Worm (Caenorhabditis elegans) whole organism, young adult: ENCODE data around the gene Y75B8A.13.
A peak's percentile ranks its signal among the peaks of the same experiment; 100 is the strongest.

ENCODE experiments used
- D2030.7 ChIP-seq: fragments of 200-800 bp; sonication (Bioruptor generic); IDR thresholded peaks from 2 replicates; pipeline ENCODE4 v1.3.6; 2022; ENCODE audit warnings: missing genetic modification reagents, missing genetic modification characterization, missing compliant biosample characterization
- F10E7.11 ChIP-seq: sonication (generic microtip); optimal IDR thresholded peaks from 2 replicates; lab custom pipeline; 2017; ENCODE audit warnings: mild to moderate bottlenecking, missing genetic modification characterization, moderate library complexity, missing compliant biosample characterization
- F33H1.4 ChIP-seq: fragments of 200-800 bp; sonication (Bioruptor generic); IDR thresholded peaks from 2 replicates; pipeline ENCODE4 v1.3.6; 2022; ENCODE audit warnings: missing genetic modification reagents, missing genetic modification characterization, missing compliant biosample characterization
- F49E8.2 ChIP-seq: sonication (generic microtip); optimal IDR thresholded peaks from 3 replicates; lab custom pipeline; 2017; ENCODE audit warnings: missing genetic modification characterization, mild to moderate bottlenecking, missing compliant biosample characterization, antibody characterized with exemption, moderate library complexity; ENCODE audit not compliant: insufficient read depth
- K11D2.4 ChIP-seq: fragments of 200-800 bp; sonication (Bioruptor generic); IDR thresholded peaks from 2 replicates; pipeline ENCODE4 v1.3.6; 2022; ENCODE audit warnings: missing genetic modification reagents, missing genetic modification characterization, missing compliant biosample characterization
- T07F8.4 ChIP-seq: sonication (generic microtip); optimal IDR thresholded peaks from 2 replicates; lab custom pipeline; 2016; ENCODE audit warnings: mild to moderate bottlenecking, missing genetic modification characterization, moderate library complexity, missing compliant biosample characterization
- T26A5.8 ChIP-seq: sonication (generic microtip); optimal IDR thresholded peaks from 2 replicates; lab custom pipeline; 2016; ENCODE audit warnings: missing genetic modification characterization, missing compliant biosample characterization
- Y53F4B.3 ChIP-seq: fragments of 200-800 bp; sonication (Bioruptor generic); IDR thresholded peaks from 2 replicates; pipeline ENCODE4 v1.3.6; 2022; ENCODE audit warnings: missing genetic modification reagents, missing genetic modification characterization, missing compliant biosample characterization
- Y53G8AR.9 ChIP-seq: fragments of 200-800 bp; sonication (Bioruptor generic); conservative IDR thresholded peaks from 2 replicates; pipeline ENCODE4 v1.3.6; 2022; ENCODE audit warnings: missing genetic modification reagents, missing genetic modification characterization, missing compliant biosample characterization
- Y79H2A.3 ChIP-seq: fragments of 200-800 bp; sonication (Bioruptor generic); conservative IDR thresholded peaks from 2 replicates; pipeline ENCODE4 v1.3.6; 2022; ENCODE audit warnings: missing genetic modification reagents, missing genetic modification characterization, missing compliant biosample characterization
- ZK185.1 ChIP-seq: sonication (generic microtip); optimal IDR thresholded peaks from 2 replicates; lab custom pipeline; 2016; ENCODE audit warnings: mild to moderate bottlenecking, missing genetic modification characterization, missing compliant biosample characterization; ENCODE audit not compliant: poor library complexity, severe bottlenecking
- akir-1 ChIP-seq: fragments of 200-800 bp; sonication (Bioruptor generic); optimal IDR thresholded peaks from 2 replicates; lab custom pipeline; 2018; ENCODE audit warnings: mild to moderate bottlenecking, missing genetic modification characterization, moderate library complexity, missing compliant biosample characterization
- attf-5 ChIP-seq: fragments of 200-800 bp; sonication (Bioruptor generic); optimal IDR thresholded peaks from 2 replicates; lab custom pipeline; 2018; ENCODE audit warnings: mild to moderate bottlenecking, missing genetic modification characterization, missing compliant biosample characterization
- bed-2 ChIP-seq: fragments of 200-800 bp; sonication (Bioruptor generic); IDR thresholded peaks from 2 replicates; pipeline ENCODE4 v1.3.6; 2022; ENCODE audit warnings: missing genetic modification reagents, missing genetic modification characterization, missing compliant biosample characterization
- cebp-2 ChIP-seq: fragments of 200-800 bp; sonication (Bioruptor generic); IDR thresholded peaks from 2 replicates; pipeline ENCODE4 v1.3.6; 2022; ENCODE audit warnings: missing genetic modification characterization, missing compliant biosample characterization
- dpff-1 ChIP-seq: sonication (generic microtip); optimal IDR thresholded peaks from 2 replicates; lab custom pipeline; 2017; ENCODE audit warnings: mild to moderate bottlenecking, missing genetic modification characterization, missing compliant biosample characterization
- egl-18 ChIP-seq: fragments of 200-800 bp; sonication (Bioruptor generic); IDR thresholded peaks from 2 replicates; pipeline ENCODE4 v1.3.6; 2022; ENCODE audit warnings: missing genetic modification reagents, missing genetic modification characterization, missing compliant biosample characterization
- him-1 ChIP-seq: sonication (generic microtip); optimal IDR thresholded peaks from 2 replicates; lab custom pipeline; 2016; ENCODE audit warnings: missing genotype, missing genetic modification reagents, missing genetic modification characterization, missing compliant biosample characterization
- hlh-12 ChIP-seq: sonication (generic microtip); optimal IDR thresholded peaks from 2 replicates; lab custom pipeline; 2016; ENCODE audit warnings: missing genetic modification characterization, missing compliant biosample characterization
- hmg-1.2 ChIP-seq: fragments of 200-800 bp; sonication (Bioruptor generic); IDR thresholded peaks from 2 replicates; pipeline ENCODE4 v1.3.6; 2022; ENCODE audit warnings: missing genetic modification reagents, missing genetic modification characterization, missing compliant biosample characterization
- hmg-20 ChIP-seq: fragments of 200-800 bp; sonication (Bioruptor generic); IDR thresholded peaks from 2 replicates; pipeline ENCODE4 v1.3.6; 2022; ENCODE audit warnings: missing genetic modification reagents, missing genetic modification characterization, missing compliant biosample characterization
- let-526 ChIP-seq: fragments of 200-800 bp; sonication (Bioruptor generic); IDR thresholded peaks from 2 replicates; pipeline ENCODE4 v1.3.6; 2022; ENCODE audit warnings: missing genetic modification reagents, missing genetic modification characterization, missing compliant biosample characterization
- lin-26 ChIP-seq: fragments of 200-800 bp; sonication (Bioruptor generic); IDR thresholded peaks from 2 replicates; pipeline ENCODE4 v1.3.6; 2022; ENCODE audit warnings: missing genetic modification reagents, missing genetic modification characterization, missing compliant biosample characterization
- lin-35 ChIP-seq, 3 experiments: fragments of 150-350 bp in 2 of 3; sonication (generic microtip) in 1 of 3; optimal IDR thresholded peaks; 2 replicates each; lab custom pipeline; 2014 to 2018; ENCODE audit warnings: missing biosample characterization in 3 of 3, missing genetic modification characterization in 3 of 3, missing genetic modification reagents in 3 of 3
- lin-40 ChIP-seq: sonication (generic microtip); optimal IDR thresholded peaks from 2 replicates; lab custom pipeline; 2016; ENCODE audit warnings: missing genetic modification characterization, mild to moderate bottlenecking, missing compliant biosample characterization, missing genotype, missing genetic modification reagents
- lin-54 ChIP-seq: fragments of 200-800 bp; sonication (Bioruptor generic); optimal IDR thresholded peaks from 2 replicates; lab custom pipeline; 2018; ENCODE audit warnings: mild to moderate bottlenecking, missing genetic modification characterization, missing compliant biosample characterization
- lsy-27 ChIP-seq: sonication (generic microtip); optimal IDR thresholded peaks from 2 replicates; lab custom pipeline; 2017; ENCODE audit warnings: missing genetic modification characterization, mild to moderate bottlenecking, missing compliant biosample characterization, antibody characterized with exemption, missing genotype, borderline replicate concordance; ENCODE audit not compliant: insufficient read depth
- madf-10 ChIP-seq: sonication (generic microtip); optimal IDR thresholded peaks from 2 replicates; lab custom pipeline; 2016; ENCODE audit warnings: mild to moderate bottlenecking, missing genetic modification characterization, missing compliant biosample characterization
- madf-8 ChIP-seq: fragments of 200-800 bp; sonication (Bioruptor generic); conservative IDR thresholded peaks from 2 replicates; pipeline ENCODE4 v1.3.6; 2022; ENCODE audit warnings: missing genetic modification reagents, missing genetic modification characterization, missing compliant biosample characterization
- mel-28 ChIP-seq: sonication (generic microtip); optimal IDR thresholded peaks from 2 replicates; lab custom pipeline; 2016; ENCODE audit warnings: borderline replicate concordance, mild to moderate bottlenecking, missing genetic modification characterization, missing compliant biosample characterization
- mes-4 ChIP-seq: sonication (generic microtip); optimal IDR thresholded peaks from 2 replicates; lab custom pipeline; 2016; ENCODE audit warnings: missing genotype, missing genetic modification characterization, missing compliant biosample characterization
- nfya-1 ChIP-seq: sonication (generic microtip); optimal IDR thresholded peaks from 2 replicates; lab custom pipeline; 2017; ENCODE audit warnings: antibody characterized with exemption, missing compliant biosample characterization, missing genetic modification characterization, borderline replicate concordance; ENCODE audit not compliant: insufficient read depth
- nhr-90 ChIP-seq: sonication (generic microtip); optimal IDR thresholded peaks from 2 replicates; lab custom pipeline; 2016; ENCODE audit warnings: missing genotype, mild to moderate bottlenecking, missing genetic modification characterization, missing compliant biosample characterization
- pbrm-1 ChIP-seq: fragments of 200-800 bp; sonication (Bioruptor generic); IDR thresholded peaks from 2 replicates; pipeline ENCODE4 v1.3.6; 2022; ENCODE audit warnings: missing genetic modification reagents, missing genetic modification characterization, missing compliant biosample characterization
- rcor-1 ChIP-seq: fragments of 200-800 bp; sonication (Bioruptor generic); IDR thresholded peaks from 2 replicates; pipeline ENCODE4 v1.3.6; 2022; ENCODE audit warnings: missing genetic modification reagents, missing genetic modification characterization, missing compliant biosample characterization
- repo-1 ChIP-seq: sonication (generic microtip); optimal IDR thresholded peaks from 2 replicates; lab custom pipeline; 2017; ENCODE audit warnings: mild to moderate bottlenecking, missing genetic modification characterization, missing compliant biosample characterization
- snpc-3.4 ChIP-seq: sonication (generic microtip); optimal IDR thresholded peaks from 2 replicates; lab custom pipeline; 2017; ENCODE audit warnings: missing genetic modification characterization, mild to moderate bottlenecking, missing compliant biosample characterization, antibody characterized with exemption, moderate library complexity, missing genotype, missing genetic modification reagents
- somi-1 ChIP-seq: fragments of 200-800 bp; sonication (Bioruptor generic); optimal IDR thresholded peaks from 2 replicates; lab custom pipeline; 2018; ENCODE audit warnings: mild to moderate bottlenecking, missing genetic modification characterization, missing compliant biosample characterization
- tbp1 ChIP-seq: fragments of 200-800 bp; sonication (Bioruptor generic); optimal IDR thresholded peaks from 2 replicates; lab custom pipeline; 2018; ENCODE audit warnings: mild to moderate bottlenecking, missing genetic modification characterization, missing compliant biosample characterization
- tbx-9 ChIP-seq: sonication (generic microtip); optimal IDR thresholded peaks from 2 replicates; lab custom pipeline; 2016; ENCODE audit warnings: borderline replicate concordance, missing genetic modification characterization, inconsistent platforms, missing compliant biosample characterization
- unc-130 ChIP-seq: sonication (generic microtip); optimal IDR thresholded peaks from 2 replicates; lab custom pipeline; 2016; ENCODE audit warnings: missing genetic modification reagents, missing genetic modification characterization, missing compliant biosample characterization
- ztf-18 ChIP-seq: sonication (generic microtip); optimal IDR thresholded peaks from 2 replicates; lab custom pipeline; 2016; ENCODE audit warnings: missing genotype, mild to moderate bottlenecking, missing genetic modification characterization, missing compliant biosample characterization
- ztf-25 ChIP-seq: fragments of 200-800 bp; sonication (Bioruptor generic); IDR thresholded peaks from 2 replicates; pipeline ENCODE4 v1.3.6; 2022; ENCODE audit warnings: missing genetic modification reagents, missing genetic modification characterization, missing compliant biosample characterization
- ztf-26 ChIP-seq: sonication (generic microtip); optimal IDR thresholded peaks from 2 replicates; lab custom pipeline; 2017; ENCODE audit warnings: missing genetic modification characterization, missing compliant biosample characterization
- ztf-28 ChIP-seq: fragments of 200-800 bp; sonication (Bioruptor generic); IDR thresholded peaks from 2 replicates; pipeline ENCODE4 v1.3.6; 2022; ENCODE audit warnings: missing genetic modification reagents, missing genetic modification characterization, missing compliant biosample characterization
- ztf-3 ChIP-seq: fragments of 200-800 bp; sonication (Bioruptor generic); optimal IDR thresholded peaks from 2 replicates; lab custom pipeline; 2018; ENCODE audit warnings: mild to moderate bottlenecking, missing genetic modification characterization, missing compliant biosample characterization
- ztf-6 ChIP-seq: fragments of 200-800 bp; sonication (Bioruptor generic); IDR thresholded peaks from 2 replicates; pipeline ENCODE4 v1.3.6; 2022; ENCODE audit warnings: missing genetic modification reagents, missing genetic modification characterization, missing compliant biosample characterization

Y75B8A.13 gene

ce11 chrIII:12250114-12250792 is 34.8 kb upstream of the Y75B8A.13 start, which contains the start of the genes tim-1 and Y75B8A.23 (continued):
- TF ChIP-seq somi-1: peak; percentile 33
- 0 out of 2 replicates have a peak, but pooled peaks have one; percentile 62 for TF ChIP-seq cebp-2 (GFP tag; lab: Robert Waterston, UW)
- peak; percentile 88 for TF ChIP-seq Y53F4B.3
- peak; percentile 79 for TF ChIP-seq madf-8 (GFP tag; lab: Robert Waterston, UW)
- peak; percentile 96 for TF ChIP-seq lin-40
- peak; percentile 73 for TF ChIP-seq madf-10 (tag; lab: Kevin White, UChicago)
- peak; percentile 2 to 95 (median 73) for TF ChIP-seq lin-35 (GFP tag; optimal IDR thresholded peaks at IDR 0.05; lab: Kevin White, UChicago)
- TF ChIP-seq Y79H2A.3 (GFP tag; lab: Robert Waterston, UW): no peak; the same call in 1 of the 2 replicates
- peak; percentile 44 for TF ChIP-seq T26A5.8 (tag; lab: Kevin White, UChicago)
- TF ChIP-seq F10E7.11: peak; percentile 82
- TF ChIP-seq K11D2.4 (GFP tag; lab: Robert Waterston, UW): peak; percentile 89
- TF ChIP-seq ztf-25 (GFP tag; lab: Robert Waterston, UW): no peak
- peak; percentile 56 for TF ChIP-seq hlh-12 (tag; lab: Kevin White, UChicago)
- TF ChIP-seq rcor-1 (GFP tag; lab: Robert Waterston, UW): peak; percentile 94
- peak; percentile 78; the same call in 1 of the 2 replicates for TF ChIP-seq lin-26 (GFP tag; lab: Robert Waterston, UW)
- peak; percentile 97 for TF ChIP-seq lin-54 (GFP tag; lab: Kevin White, UChicago)
- TF ChIP-seq tbp1 (GFP tag; lab: Kevin White, UChicago): peak; percentile 84
- peak; percentile 89 for TF ChIP-seq attf-5 (GFP tag; lab: Kevin White, UChicago)
- TF ChIP-seq mes-4 (tag; lab: Kevin White, UChicago): peak; percentile 75
- peak; percentile 67 for TF ChIP-seq ztf-3 (GFP tag; lab: Kevin White, UChicago)
- peak; percentile 97 for TF ChIP-seq F49E8.2
- TF ChIP-seq dpff-1: peak; percentile 93
- TF ChIP-seq him-1 (tag; lab: Kevin White, UChicago): peak; percentile 86
- TF ChIP-seq bed-2: peak; percentile 61; the same call in 1 of the 2 replicates
- TF ChIP-seq Y53G8AR.9 (GFP tag; lab: Robert Waterston, UW): peak; percentile 95
- peak; percentile 86 for TF ChIP-seq unc-130
- TF ChIP-seq hmg-1.2 (GFP tag; lab: Robert Waterston, UW): peak; percentile 98
- TF ChIP-seq ztf-18 (tag; lab: Kevin White, UChicago): peak; percentile 74
- TF ChIP-seq ZK185.1 (tag; lab: Kevin White, UChicago): no peak
- TF ChIP-seq lsy-27 (tag; lab: Kevin White, UChicago): peak; percentile 84
- peak; percentile 81 for TF ChIP-seq akir-1 (GFP tag; lab: Kevin White, UChicago)
- peak; percentile 54 for TF ChIP-seq T07F8.4 (tag; lab: Kevin White, UChicago)
- peak; percentile 80 for TF ChIP-seq ztf-26 (tag; lab: Kevin White, UChicago)
- TF ChIP-seq ztf-6 (GFP tag; lab: Robert Waterston, UW): 0 out of 2 replicates have a peak, but pooled peaks have one; percentile 67
- TF ChIP-seq nfya-1 (tag; lab: Kevin White, UChicago): no peak
- TF ChIP-seq D2030.7: peak; percentile 100

ce11 chrIII:12247329-12247728 is 31.8 kb upstream of the Y75B8A.13 start:
- TF ChIP-seq ztf-28 (GFP tag; lab: Robert Waterston, UW) (no peak), egl-18 (GFP tag; lab: Robert Waterston, UW) (no peak), F33H1.4 (GFP tag; lab: Robert Waterston, UW) (no peak), repo-1 (tag; lab: Kevin White, UChicago) (no peak), mel-28 (tag; lab: Kevin White, UChicago) (no peak), tbx-9 (tag; lab: Kevin White, UChicago) (no peak), T07F8.4 (tag; lab: Kevin White, UChicago) (no peak), snpc-3.4 (tag; lab: Kevin White, UChicago) (no peak), ztf-18 (tag; lab: Kevin White, UChicago) (no peak), hmg-20 (GFP tag; lab: Robert Waterston, UW) (no peak), pbrm-1 (GFP tag; lab: Robert Waterston, UW) (no peak), akir-1 (GFP tag; lab: Kevin White, UChicago) (no peak), let-526 (GFP tag; lab: Robert Waterston, UW) (no peak), nhr-90 (tag; lab: Kevin White, UChicago) (no peak)
